Worm (Caenorhabditis elegans) whole organism, L1 larva: ENCODE results near the gene pmp-4.

Experiments used
- C04F5.9 ChIP-seq: sonication (generic microtip); optimal IDR thresholded peaks from 2 replicates; lab custom pipeline; 2016; ENCODE audit warnings: missing genetic modification characterization, missing compliant biosample characterization
- C16A3.4 ChIP-seq: fragments of 150-350 bp; optimal IDR thresholded peaks from 2 replicates; lab custom pipeline; 2014; ENCODE audit warnings: missing biosample characterization, missing genetic modification characterization
- F16B12.6 ChIP-seq: fragments of 150-350 bp; optimal IDR thresholded peaks from 2 replicates; lab custom pipeline; 2014; ENCODE audit warnings: missing biosample characterization, missing genetic modification characterization
- Y116A8C.19 ChIP-seq: sonication (generic microtip); optimal IDR thresholded peaks from 2 replicates; lab custom pipeline; 2016; ENCODE audit warnings: missing compliant biosample characterization, missing genetic modification characterization, borderline replicate concordance
- aha-1 ChIP-seq: fragments of 150-350 bp; optimal IDR thresholded peaks from 2 replicates; lab custom pipeline; 2014; ENCODE audit warnings: missing biosample characterization, missing genetic modification characterization
- aly-2 ChIP-seq: fragments of 150-350 bp; optimal IDR thresholded peaks from 2 replicates; lab custom pipeline; 2014; ENCODE audit warnings: missing biosample characterization, missing genetic modification characterization
- ama-1 ChIP-seq: fragments of 150-350 bp; optimal IDR thresholded peaks from 2 replicates; lab custom pipeline; 2014
- blmp-1 ChIP-seq: fragments of 150-350 bp; optimal IDR thresholded peaks from 2 replicates; lab custom pipeline; 2014; ENCODE audit warnings: missing biosample characterization, missing genetic modification characterization
- ceh-63 ChIP-seq: fragments of 200-800 bp; sonication (Bioruptor generic); optimal IDR thresholded peaks from 2 replicates; lab custom pipeline; 2018; ENCODE audit warnings: mild to moderate bottlenecking, missing genetic modification characterization, missing compliant biosample characterization
- ceh-8 ChIP-seq: fragments of 200-800 bp; sonication (Bioruptor generic); optimal IDR thresholded peaks from 2 replicates; lab custom pipeline; 2018; ENCODE audit warnings: mild to moderate bottlenecking, missing genetic modification characterization, moderate library complexity, missing compliant biosample characterization
- ceh-82 ChIP-seq, 3 experiments: fragments of 150-350 bp in 1 of 3; sonication (generic microtip) in 2 of 3; optimal IDR thresholded peaks; 2 replicates each; lab custom pipeline; 2014 to 2017; ENCODE audit warnings: missing biosample characterization in 3 of 3, missing genetic modification characterization in 3 of 3
- ceh-88 ChIP-seq: fragments of 200-800 bp; sonication (Bioruptor generic); IDR thresholded peaks from 2 replicates; pipeline ENCODE4 v1.3.6; 2022; ENCODE audit warnings: missing genetic modification characterization, missing compliant biosample characterization
- dpl-1 ChIP-seq, 3 experiments: fragments of 150-350 bp in 2 of 3; sonication (generic microtip) in 1 of 3; optimal IDR thresholded peaks; 2 replicates each; lab custom pipeline; 2014 to 2017; ENCODE audit warnings: missing biosample characterization in 3 of 3, missing genetic modification characterization in 3 of 3, missing genetic modification reagents in 3 of 3
- efl-3 ChIP-seq: fragments of 200-800 bp; sonication (Bioruptor generic); optimal IDR thresholded peaks from 2 replicates; lab custom pipeline; 2018; ENCODE audit warnings: mild to moderate bottlenecking, missing genetic modification characterization, missing compliant biosample characterization
- egl-13 ChIP-seq: sonication (generic microtip); optimal IDR thresholded peaks from 2 replicates; lab custom pipeline; 2016; ENCODE audit warnings: missing genotype, missing genetic modification reagents, missing genetic modification characterization, missing compliant biosample characterization
- elt-2 ChIP-seq: sonication (generic microtip); optimal IDR thresholded peaks from 2 replicates; lab custom pipeline; 2016; ENCODE audit warnings: missing genetic modification characterization, mild to moderate bottlenecking, inconsistent platforms, missing compliant biosample characterization, missing genetic modification reagents
- elt-3 ChIP-seq, 6 experiments: fragments of 150-350 bp in 1 of 6; sonication (generic microtip); optimal IDR thresholded peaks; 2 replicates each; lab custom pipeline; 2017 to 2018; ENCODE audit warnings: missing biosample characterization in 6 of 6, missing genetic modification characterization in 6 of 6, inconsistent platforms in 1 of 6
- ets-5 ChIP-seq: fragments of 200-800 bp; sonication (Bioruptor generic); IDR thresholded peaks from 2 replicates; pipeline ENCODE4 v1.3.6; 2022; ENCODE audit warnings: missing genetic modification characterization, missing compliant biosample characterization
- fkh-4 ChIP-seq: sonication (generic microtip); optimal IDR thresholded peaks from 2 replicates; lab custom pipeline; 2016; ENCODE audit warnings: missing compliant biosample characterization, missing genetic modification characterization, borderline replicate concordance
- fos-1 ChIP-seq: fragments of 150-350 bp; optimal IDR thresholded peaks from 2 replicates; lab custom pipeline; 2014; ENCODE audit warnings: missing biosample characterization, missing genetic modification characterization
- hlh-17 ChIP-seq: fragments of 200-800 bp; sonication (Bioruptor generic); optimal IDR thresholded peaks from 2 replicates; lab custom pipeline; 2018; ENCODE audit warnings: missing genetic modification characterization, mild to moderate bottlenecking, missing compliant biosample characterization, moderate library complexity, borderline replicate concordance
- hlh-4 ChIP-seq: sonication (generic microtip); optimal IDR thresholded peaks from 2 replicates; lab custom pipeline; 2016; ENCODE audit warnings: mild to moderate bottlenecking, missing genetic modification characterization, missing compliant biosample characterization
- hpl-2 ChIP-seq: fragments of 150-350 bp; optimal IDR thresholded peaks from 2 replicates; lab custom pipeline; 2014; ENCODE audit warnings: missing biosample characterization, missing genetic modification reagents, missing genetic modification characterization
- irx-1 ChIP-seq: sonication (generic microtip); optimal IDR thresholded peaks from 2 replicates; lab custom pipeline; 2016; ENCODE audit warnings: missing genetic modification characterization, missing compliant biosample characterization
- jun-1 ChIP-seq: fragments of 150-350 bp; optimal IDR thresholded peaks from 2 replicates; lab custom pipeline; 2014; ENCODE audit warnings: missing biosample characterization, missing genetic modification reagents, missing genetic modification characterization
- lin-13 ChIP-seq: fragments of 150-350 bp; optimal IDR thresholded peaks from 2 replicates; lab custom pipeline; 2014; ENCODE audit warnings: missing biosample characterization, missing genetic modification reagents, missing genetic modification characterization
- lin-14 ChIP-seq: fragments of 200-800 bp; sonication (Bioruptor generic); optimal IDR thresholded peaks from 2 replicates; lab custom pipeline; 2018; ENCODE audit warnings: mild to moderate bottlenecking, missing genetic modification characterization, moderate library complexity, missing compliant biosample characterization
- lin-35 ChIP-seq, 2 experiments: fragments of 150-350 bp; optimal IDR thresholded peaks; 2 replicates each; lab custom pipeline; 2014; ENCODE audit warnings: missing biosample characterization in 2 of 2, missing genetic modification characterization in 2 of 2, missing genetic modification reagents in 2 of 2
- lin-39 ChIP-seq: fragments of 150-350 bp; optimal IDR thresholded peaks from 2 replicates; lab custom pipeline; 2014; ENCODE audit warnings: missing biosample characterization, missing genetic modification reagents, missing genetic modification characterization
- lir-3 ChIP-seq: sonication (generic microtip); optimal IDR thresholded peaks from 2 replicates; lab custom pipeline; 2016; ENCODE audit warnings: mild to moderate bottlenecking, missing genetic modification characterization, moderate library complexity, missing compliant biosample characterization; ENCODE audit not compliant: poor library complexity
- mab-9 ChIP-seq: fragments of 200-800 bp; sonication (Bioruptor generic); IDR thresholded peaks from 2 replicates; pipeline ENCODE4 v1.3.6; 2022; ENCODE audit warnings: missing genetic modification reagents, missing genetic modification characterization, missing compliant biosample characterization
- mdl-1 ChIP-seq, 2 experiments: fragments of 150-350 bp; optimal IDR thresholded peaks; 2 replicates each; lab custom pipeline; 2014 to 2017; ENCODE audit warnings: missing biosample characterization in 2 of 2, missing genetic modification characterization in 2 of 2, inconsistent platforms in 1 of 2
- mef-2 ChIP-seq: fragments of 150-350 bp; optimal IDR thresholded peaks from 2 replicates; lab custom pipeline; 2014; ENCODE audit warnings: missing biosample characterization, missing genetic modification characterization
- nhr-11 ChIP-seq: fragments of 150-350 bp; optimal IDR thresholded peaks from 2 replicates; lab custom pipeline; 2014; ENCODE audit warnings: missing biosample characterization, missing genetic modification characterization
- nhr-12 ChIP-seq: sonication (generic microtip); optimal IDR thresholded peaks from 2 replicates; lab custom pipeline; 2017; ENCODE audit warnings: missing biosample characterization, missing genetic modification characterization
- nhr-19 ChIP-seq: fragments of 200-800 bp; sonication (Bioruptor generic); conservative IDR thresholded peaks from 2 replicates; pipeline ENCODE4 v1.3.6; 2022; ENCODE audit warnings: missing genetic modification characterization, missing compliant biosample characterization
- nhr-20 ChIP-seq: sonication (generic microtip); optimal IDR thresholded peaks from 2 replicates; lab custom pipeline; 2016; ENCODE audit warnings: mild to moderate bottlenecking, missing genetic modification characterization, missing compliant biosample characterization
- nhr-71 ChIP-seq: sonication (generic microtip); optimal IDR thresholded peaks from 2 replicates; lab custom pipeline; 2016; ENCODE audit warnings: mild to moderate bottlenecking, missing genetic modification characterization, moderate library complexity, missing compliant biosample characterization
- nhr-76 ChIP-seq: sonication (generic microtip); optimal IDR thresholded peaks from 2 replicates; lab custom pipeline; 2017; ENCODE audit warnings: missing biosample characterization, missing genetic modification characterization
- nhr-77 ChIP-seq: fragments of 150-350 bp; optimal IDR thresholded peaks from 2 replicates; lab custom pipeline; 2014; ENCODE audit warnings: missing biosample characterization, missing genetic modification characterization
- nhr-84 ChIP-seq: sonication (generic microtip); optimal IDR thresholded peaks from 2 replicates; lab custom pipeline; 2017; ENCODE audit warnings: missing biosample characterization, missing genetic modification characterization
- nhr-85 ChIP-seq: sonication (generic microtip); peaks from one replicate; lab custom pipeline; 2016; ENCODE audit warnings: missing genetic modification characterization, inconsistent platforms, missing compliant biosample characterization
- pag-3 ChIP-seq: sonication (generic microtip); optimal IDR thresholded peaks from 2 replicates; lab custom pipeline; 2017; ENCODE audit warnings: missing genetic modification characterization, mild to moderate bottlenecking, missing compliant biosample characterization, antibody characterized with exemption, borderline replicate concordance; ENCODE audit not compliant: insufficient read depth
- pax-3 ChIP-seq: fragments of 200-800 bp; sonication (Bioruptor generic); optimal IDR thresholded peaks from 2 replicates; lab custom pipeline; 2018; ENCODE audit warnings: mild to moderate bottlenecking, missing genetic modification characterization, moderate library complexity, missing compliant biosample characterization
- pqm-1 ChIP-seq: sonication (generic microtip); optimal IDR thresholded peaks from 3 replicates; lab custom pipeline; 2017; ENCODE audit warnings: missing biosample characterization, missing genetic modification characterization
- rnt-1 ChIP-seq: sonication (generic microtip); optimal IDR thresholded peaks from 2 replicates; lab custom pipeline; 2016; ENCODE audit warnings: mild to moderate bottlenecking, missing genetic modification characterization, moderate library complexity, missing compliant biosample characterization
- snpc-4 ChIP-seq: fragments of 150-350 bp; optimal IDR thresholded peaks from 2 replicates; lab custom pipeline; 2014; ENCODE audit warnings: missing biosample characterization, missing genetic modification characterization
- sptf-1 ChIP-seq: fragments of 150-350 bp; optimal IDR thresholded peaks from 2 replicates; lab custom pipeline; 2014; ENCODE audit warnings: missing biosample characterization, missing genetic modification characterization
- sup-37 ChIP-seq: fragments of 200-800 bp; sonication (Bioruptor generic); optimal IDR thresholded peaks from 2 replicates; lab custom pipeline; 2018; ENCODE audit warnings: mild to moderate bottlenecking, missing genetic modification characterization, missing compliant biosample characterization
- swsn-7 ChIP-seq: sonication (generic microtip); optimal IDR thresholded peaks from 2 replicates; lab custom pipeline; 2016; ENCODE audit warnings: missing genetic modification characterization, missing compliant biosample characterization
- unc-98 ChIP-seq: fragments of 200-800 bp; sonication (Bioruptor generic); IDR thresholded peaks from 2 replicates; pipeline ENCODE4 v1.3.6; 2022; ENCODE audit warnings: missing genetic modification characterization, missing compliant biosample characterization
- xbp-1 ChIP-seq: sonication (generic microtip); optimal IDR thresholded peaks from 2 replicates; lab custom pipeline; 2016; ENCODE audit warnings: missing genetic modification characterization, missing compliant biosample characterization
- ztf-11 ChIP-seq, 2 experiments: sonication (generic microtip); optimal IDR thresholded peaks; 2 replicates each; lab custom pipeline; 2016 to 2017; ENCODE audit warnings: missing genetic modification characterization in 2 of 2, missing biosample characterization in 1 of 2, missing compliant biosample characterization in 1 of 2
- ztf-4 ChIP-seq: fragments of 150-350 bp; optimal IDR thresholded peaks from 2 replicates; lab custom pipeline; 2014; ENCODE audit warnings: missing biosample characterization, missing genetic modification characterization

The pmp-4 gene

DNA sequence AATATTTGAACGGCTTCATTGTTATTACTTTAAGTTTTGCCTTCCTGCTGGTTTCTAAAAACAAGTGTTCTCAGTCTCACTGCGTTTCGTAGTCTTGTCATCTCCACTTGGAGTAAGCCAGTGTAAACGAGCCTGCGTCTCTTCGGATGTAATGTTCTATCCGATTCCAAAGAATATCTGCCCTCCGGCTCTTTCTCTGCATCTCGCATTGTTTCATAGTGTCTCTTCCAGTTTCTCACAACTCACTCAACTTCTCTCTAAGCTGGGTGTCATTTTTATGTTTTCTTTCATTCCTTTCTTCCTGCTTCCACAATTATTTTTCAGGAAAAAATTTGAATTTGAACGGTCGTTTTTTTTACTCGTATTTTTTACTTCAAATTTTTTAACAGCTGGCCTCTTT, 21.5 kb upstream of the pmp-4 start (continued):
- TF ChIP-seq nhr-12 (tag; lab: Kevin White, UChicago) (no peak), sptf-1 (tag; lab: Kevin White, UChicago) (no peak), irx-1 (tag; lab: Kevin White, UChicago) (no peak), lin-39 (tag; lab: Kevin White, UChicago) (no peak), pax-3 (no peak), ceh-82 (tag; optimal IDR thresholded peaks at IDR 0.05; lab: Kevin White, UChicago) (peak in 1 of 3 experiments; percentile 40), hlh-4 (tag; lab: Kevin White, UChicago) (no peak), blmp-1 (tag; lab: Kevin White, UChicago) (no peak), pqm-1 (tag; lab: Kevin White, UChicago) (no peak), aly-2 (no peak), snpc-4 (tag; lab: Kevin White, UChicago) (no peak), C16A3.4 (tag; lab: Kevin White, UChicago) (no peak), ceh-88 (GFP tag; lab: Robert Waterston, UW) (no peak), ceh-63 (GFP tag; lab: Kevin White, UChicago) (no peak), pag-3 (tag; lab: Kevin White, UChicago) (no peak), elt-3 (tag; optimal IDR thresholded peaks at IDR 0.05; lab: Kevin White, UChicago) (no peak), F16B12.6 (tag; lab: Kevin White, UChicago) (no peak), elt-2 (tag; lab: Kevin White, UChicago) (no peak), nhr-19 (GFP tag; lab: Robert Waterston, UW) (peak; percentile 27; the same call in 1 of the 2 replicates), efl-3 (GFP tag; lab: Kevin White, UChicago) (no peak), nhr-71 (tag; lab: Kevin White, UChicago) (peak; percentile 37), dpl-1 (GFP tag; optimal IDR thresholded peaks at IDR 0.05; lab: Kevin White, UChicago) (no peak), ama-1 (lab: Kevin White, UChicago) (no peak), hpl-2 (GFP tag; lab: Kevin White, UChicago) (no peak), lin-13 (GFP tag; lab: Kevin White, UChicago) (no peak), ztf-11 (tag; optimal IDR thresholded peaks at IDR 0.05; lab: Kevin White, UChicago) (no peak), C04F5.9 (tag; lab: Kevin White, UChicago) (no peak), lir-3 (no peak), aha-1 (tag; lab: Kevin White, UChicago) (no peak), lin-14 (GFP tag; lab: Kevin White, UChicago) (peak; percentile 85), mab-9 (GFP tag; lab: Robert Waterston, UW) (no peak), rnt-1 (tag; lab: Kevin White, UChicago) (no peak), Y116A8C.19 (tag; lab: Kevin White, UChicago) (no peak), fkh-4 (no peak), ets-5 (no peak), nhr-84 (tag; lab: Kevin White, UChicago) (no peak), xbp-1 (no peak), nhr-11 (tag; lab: Kevin White, UChicago) (no peak), lin-35 (GFP tag; optimal IDR thresholded peaks at IDR 0.05; lab: Kevin White, UChicago) (peak in 1 of 2 experiments; percentile 27), fos-1 (no peak), nhr-85 (no peak), jun-1 (tag; lab: Kevin White, UChicago) (no peak), ceh-8 (GFP tag; lab: Kevin White, UChicago) (no peak), ztf-4 (tag; lab: Kevin White, UChicago) (no peak), sup-37 (GFP tag; lab: Kevin White, UChicago) (no peak), swsn-7 (tag; lab: Kevin White, UChicago) (peak; percentile 38), unc-98 (GFP tag; lab: Robert Waterston, UW) (no peak), nhr-76 (tag; lab: Kevin White, UChicago) (no peak), nhr-20 (no peak), mdl-1 (tag; optimal IDR thresholded peaks at IDR 0.05; lab: Kevin White, UChicago) (no peak), hlh-17 (GFP tag; lab: Kevin White, UChicago) (no peak), mef-2 (tag; lab: Kevin White, UChicago) (no peak), egl-13 (no peak), nhr-77 (tag; lab: Kevin White, UChicago) (peak; percentile 40)
